Worm (Caenorhabditis elegans): ENCODE measurements around the gene daf-41.

Gene daf-41

DNA sequence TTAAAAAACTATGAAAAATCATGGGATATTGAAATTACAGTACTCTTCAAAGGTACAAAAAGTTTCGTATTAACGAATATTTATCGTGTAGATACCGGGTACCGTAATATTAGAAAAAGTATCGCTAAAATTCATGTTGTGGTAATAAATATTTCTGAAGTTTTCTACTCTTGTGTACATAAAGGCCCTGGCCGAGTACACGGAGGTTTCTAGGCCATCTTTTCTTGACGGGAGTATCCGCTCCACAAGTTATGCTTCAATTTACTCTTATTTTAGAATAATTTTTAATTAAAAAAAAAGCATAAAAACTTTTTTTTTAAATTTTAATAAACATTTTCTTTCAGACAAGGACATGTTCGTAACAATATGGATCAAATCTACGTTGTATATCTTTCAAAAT is 41.4 kb downstream of the daf-41 start:
- TF ChIP-seq pha-4 (tag; optimal IDR thresholded peaks at IDR 0.05) (peak; percentile 68), egl-5 (tag; optimal IDR thresholded peaks at IDR 0.05) (no peak)

DNA sequence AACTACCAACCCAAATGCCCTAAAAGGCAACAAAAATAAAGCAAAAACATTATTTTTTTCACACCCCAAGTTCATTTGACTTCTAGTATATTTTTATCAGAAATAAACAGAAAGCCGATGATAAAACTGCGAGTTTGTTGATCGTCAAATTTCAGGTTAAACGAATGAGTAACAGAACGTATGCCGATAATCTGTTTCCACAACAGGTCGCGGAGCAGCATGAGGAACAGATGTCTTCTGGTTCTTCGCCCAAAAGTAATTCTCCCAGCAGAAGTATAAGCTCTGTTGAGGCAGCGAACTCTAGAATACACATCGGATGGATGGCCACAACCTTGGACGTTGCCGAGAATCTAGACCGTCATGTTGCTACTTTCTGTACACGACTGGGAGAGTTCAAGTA is 44.1 kb downstream of the daf-41 start, which contains the start of gene prmt-5:
TSS of gene prmt-5 (plus strand) at position 141 of the 400 bp plus-strand sequence.
- TF ChIP-seq aly-2 (tag; optimal IDR thresholded peaks at IDR 0.05) (peak; percentile 76), nhr-77 (tag; optimal IDR thresholded peaks at IDR 0.05) (peak; percentile 22), ceh-9 (tag; optimal IDR thresholded peaks at IDR 0.05) (no peak), nhr-43 (tag; optimal IDR thresholded peaks at IDR 0.05; ENCODE audit: poor library complexity, severe bottlenecking) (peak; percentile 73), nhr-76 (tag; optimal IDR thresholded peaks at IDR 0.05) (no peak), pqm-1 (tag; optimal IDR thresholded peaks at IDR 0.05) (peak; percentile 18), lsy-12 (tag; optimal IDR thresholded peaks at IDR 0.05) (peak; percentile 81), nhr-28 (tag; optimal IDR thresholded peaks at IDR 0.05) (no peak), nfya-1 (tag; optimal IDR thresholded peaks at IDR 0.05; ENCODE audit: insufficient read depth) (no peak), jun-1 (tag; optimal IDR thresholded peaks at IDR 0.05) (no peak), elt-2 (tag; optimal IDR thresholded peaks at IDR 0.05) (peak; percentile 27), nhr-25 (tag; optimal IDR thresholded peaks at IDR 0.05) (peak; percentile 30), pha-4 (tag; optimal IDR thresholded peaks at IDR 0.05) (peak; percentile 13), nhr-11 (tag; optimal IDR thresholded peaks at IDR 0.05) (peak; percentile 17), fos-1 (tag; optimal IDR thresholded peaks at IDR 0.05) (no peak), egl-27 (tag; optimal IDR thresholded peaks at IDR 0.05) (no peak), lin-15B (tag; optimal IDR thresholded peaks at IDR 0.05) (no peak), elt-3 (tag; optimal IDR thresholded peaks at IDR 0.05) (peak in 1 of 3 experiments; percentile 13), daf-12 (tag; optimal IDR thresholded peaks at IDR 0.05) (no peak), nhr-23 (tag; optimal IDR thresholded peaks at IDR 0.05) (peak; percentile 35), hmg-11 (tag; optimal IDR thresholded peaks at IDR 0.05) (no peak), ama-1 (optimal IDR thresholded peaks at IDR 0.05) (peak; percentile 90)

DNA sequence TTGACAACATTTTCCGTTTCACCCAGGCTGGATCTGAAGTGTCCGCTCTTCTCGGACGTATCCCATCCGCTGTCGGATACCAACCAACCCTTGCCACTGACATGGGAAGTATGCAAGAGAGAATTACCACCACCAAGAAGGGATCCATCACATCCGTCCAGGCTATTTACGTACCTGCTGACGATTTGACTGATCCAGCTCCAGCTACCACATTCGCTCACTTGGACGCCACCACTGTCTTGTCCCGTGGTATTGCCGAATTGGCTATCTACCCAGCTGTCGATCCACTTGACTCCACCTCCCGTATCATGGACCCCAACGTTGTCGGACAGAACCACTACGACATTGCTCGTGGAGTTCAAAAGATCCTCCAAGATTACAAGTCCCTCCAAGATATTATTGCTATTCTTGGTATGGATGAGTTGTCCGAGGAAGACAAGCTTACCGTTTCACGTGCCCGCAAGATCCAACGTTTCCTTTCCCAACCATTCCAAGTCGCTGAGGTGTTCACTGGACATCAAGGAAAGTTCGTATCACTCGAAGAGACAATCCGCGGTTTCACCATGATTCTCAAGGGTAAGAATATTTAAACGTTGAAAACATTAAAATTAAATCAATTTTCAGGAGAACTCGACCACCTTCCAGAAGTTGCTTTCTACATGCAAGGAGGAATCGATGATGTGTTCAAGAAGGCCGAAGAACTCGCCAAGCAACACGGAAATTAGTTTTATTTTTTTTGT is 44.9 kb downstream of the daf-41 start:
- no peak for TF ChIP-seq skn-1 (tag; optimal IDR thresholded peaks at IDR 0.05)
- no peak for TF ChIP-seq egl-27 (tag; optimal IDR thresholded peaks at IDR 0.05)
- TF ChIP-seq nhr-11 (tag; optimal IDR thresholded peaks at IDR 0.05), result no peak
- no peak for TF ChIP-seq pqm-1 (tag; optimal IDR thresholded peaks at IDR 0.05)
- no peak for TF ChIP-seq elt-2 (tag; optimal IDR thresholded peaks at IDR 0.05)
- no peak for TF ChIP-seq snpc-4 (tag; optimal IDR thresholded peaks at IDR 0.05)
- TF ChIP-seq lin-15B (tag; optimal IDR thresholded peaks at IDR 0.05), result no peak
- no peak for TF ChIP-seq nhr-23 (tag; optimal IDR thresholded peaks at IDR 0.05)
- no peak for TF ChIP-seq ceh-28 (tag; optimal IDR thresholded peaks at IDR 0.05)
- TF ChIP-seq nhr-43 (tag; optimal IDR thresholded peaks at IDR 0.05; ENCODE audit: poor library complexity, severe bottlenecking), result no peak
- TF ChIP-seq jun-1 (tag; optimal IDR thresholded peaks at IDR 0.05), result no peak
- TF ChIP-seq fkh-2 (tag; optimal IDR thresholded peaks at IDR 0.05), result no peak
- no peak for TF ChIP-seq ama-1 (optimal IDR thresholded peaks at IDR 0.05)

DNA sequence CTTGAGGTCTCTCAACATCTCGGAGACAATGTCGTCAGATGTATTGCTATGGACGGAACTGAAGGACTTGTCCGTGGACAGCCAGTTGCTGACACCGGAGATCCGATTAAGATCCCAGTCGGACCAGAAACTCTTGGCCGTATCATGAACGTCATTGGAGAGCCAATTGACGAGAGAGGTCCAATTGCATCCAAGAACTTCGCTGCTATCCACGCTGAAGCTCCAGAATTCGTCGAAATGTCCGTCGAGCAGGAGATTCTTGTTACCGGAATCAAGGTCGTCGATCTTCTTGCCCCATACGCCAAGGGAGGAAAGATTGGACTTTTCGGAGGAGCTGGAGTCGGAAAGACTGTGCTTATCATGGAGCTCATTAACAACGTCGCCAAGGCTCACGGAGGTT is 45.7 kb downstream of the daf-41 start:
- TF ChIP-seq unc-39 (tag; optimal IDR thresholded peaks at IDR 0.05) (no peak), nhr-76 (tag; optimal IDR thresholded peaks at IDR 0.05) (no peak), elt-2 (tag; optimal IDR thresholded peaks at IDR 0.05) (no peak), elt-1 (tag; optimal IDR thresholded peaks at IDR 0.05) (no peak), nhr-43 (tag; optimal IDR thresholded peaks at IDR 0.05; ENCODE audit: poor library complexity, severe bottlenecking) (no peak), pqm-1 (tag; optimal IDR thresholded peaks at IDR 0.05) (no peak), nhr-11 (tag; optimal IDR thresholded peaks at IDR 0.05) (no peak), nhr-237 (tag; optimal IDR thresholded peaks at IDR 0.05) (no peak), snpc-4 (tag; optimal IDR thresholded peaks at IDR 0.05) (no peak), nhr-77 (tag; optimal IDR thresholded peaks at IDR 0.05) (no peak), daf-12 (tag; optimal IDR thresholded peaks at IDR 0.05) (no peak), nhr-23 (tag; optimal IDR thresholded peaks at IDR 0.05) (no peak), unc-62 (GFP tag; optimal IDR thresholded peaks at IDR 0.05) (no peak), ZK546.5 (tag; optimal IDR thresholded peaks at IDR 0.05) (no peak), fkh-10 (GFP tag; optimal IDR thresholded peaks at IDR 0.05) (no peak), nfya-1 (tag; optimal IDR thresholded peaks at IDR 0.05; ENCODE audit: insufficient read depth) (no peak), elt-3 (tag; optimal IDR thresholded peaks at IDR 0.05) (no peak), pha-4 (tag; optimal IDR thresholded peaks at IDR 0.05) (no peak)

Data from whole organism, L3 larva.